Worm (Caenorhabditis elegans): Measurements from ENCODE around the gene C17H11.6.

ce11 chrX:8162793-8163192 is 40.8 kb downstream of the C17H11.6 start, which contains the start of gene F22F1.3:
- TF ChIP-seq nhr-237 (tag; optimal IDR thresholded peaks at IDR 0.05) (no peak), ceh-16 (tag; optimal IDR thresholded peaks at IDR 0.05) (no peak), lin-13 (GFP tag; optimal IDR thresholded peaks at IDR 0.05) (no peak), elt-1 (tag; optimal IDR thresholded peaks at IDR 0.05) (no peak), fos-1 (tag; optimal IDR thresholded peaks at IDR 0.05) (no peak), nhr-11 (tag; optimal IDR thresholded peaks at IDR 0.05) (no peak), aly-2 (tag; optimal IDR thresholded peaks at IDR 0.05) (no peak), mdl-1 (tag; optimal IDR thresholded peaks at IDR 0.05) (no peak), ceh-82 (tag; optimal IDR thresholded peaks at IDR 0.05) (no peak), skn-1 (tag; optimal IDR thresholded peaks at IDR 0.05) (no peak)

Measured in whole organism, L2 larva.